Fruit fly (Drosophila melanogaster): Measurements from ENCODE around the gene CG42505.

The CG42505 gene

dm6 chr3R:12031657-12032056, at the start of gene CG42505, which contains the start of the genes CG31358 and CG42504:
CG42505 (minus strand) TSS chr3R:12031757.
CG31358 (minus strand) TSS chr3R:12031757.
CG42504 (minus strand) TSS chr3R:12031757.
- TF ChIP-seq vri (GFP tag; optimal IDR thresholded peaks at IDR 0.05) (no peak), dsx (GFP tag; optimal IDR thresholded peaks at IDR 0.05; ENCODE audit: poor library complexity, severe bottlenecking) (no peak), Smox (GFP tag; optimal IDR thresholded peaks at IDR 0.05) (no peak), net (GFP tag; optimal IDR thresholded peaks at IDR 0.05) (no peak), lz (GFP tag; optimal IDR thresholded peaks at IDR 0.05) (no peak), dac (GFP tag; optimal IDR thresholded peaks at IDR 0.05) (no peak), CG11294 (GFP tag; IDR thresholded peaks at IDR 0.05) (no peak), Met (GFP tag; optimal IDR thresholded peaks at IDR 0.05) (no peak), cyc (GFP tag; optimal IDR thresholded peaks at IDR 0.05) (no peak), CG10631 (GFP tag; optimal IDR thresholded peaks at IDR 0.05) (no peak)

dm6 chr3R:12080370-12080968, 48.9 kb upstream of the CG42505 start:
- TF ChIP-seq CG6854 (GFP tag; optimal IDR thresholded peaks at IDR 0.05) (no peak), fkh (GFP tag; optimal IDR thresholded peaks at IDR 0.05) (no peak), CG10631 (GFP tag; optimal IDR thresholded peaks at IDR 0.05) (no peak), Eip78C (GFP tag) (peak; percentile 36), topi (GFP tag; optimal IDR thresholded peaks at IDR 0.05) (no peak), CG34406 (GFP tag; optimal IDR thresholded peaks at IDR 0.05) (no peak), svp (GFP tag) (peak; percentile 63), CG15336 (GFP tag; IDR thresholded peaks at IDR 0.05) (no peak), spab (GFP tag; optimal IDR thresholded peaks at IDR 0.05) (no peak), CG4318 (GFP tag; optimal IDR thresholded peaks at IDR 0.05) (no peak), Sox14 (GFP tag; optimal IDR thresholded peaks at IDR 0.05) (no peak), CG6163 (GFP tag; IDR thresholded peaks at IDR 0.05) (peak; percentile 12; the same call in 1 of the 3 replicates), Eip75B (GFP tag; optimal IDR thresholded peaks at IDR 0.05) (no peak), CG11762 (GFP tag; optimal IDR thresholded peaks at IDR 0.05; ENCODE audit: insufficient read depth) (no peak), eg (GFP tag; IDR thresholded peaks at IDR 0.05) (no peak), Eip93F (GFP tag; optimal IDR thresholded peaks at IDR 0.05) (no peak), CG7368 (GFP tag; optimal IDR thresholded peaks at IDR 0.05) (no peak), CG6792 (GFP tag; optimal IDR thresholded peaks at IDR 0.05) (no peak), CG16779 (tag; optimal IDR thresholded peaks at IDR 0.05) (no peak)

- TF ChIP-seq CG11294 (GFP tag; IDR thresholded peaks at IDR 0.05) = peak; percentile 20; the same call in 1 of the 2 replicates
- peak; percentile 79 for TF ChIP-seq dsx (GFP tag; optimal IDR thresholded peaks at IDR 0.05; ENCODE audit: poor library complexity, severe bottlenecking)
- TF ChIP-seq Sox14 (GFP tag; optimal IDR thresholded peaks at IDR 0.05) = peak; percentile 32
- TF ChIP-seq eg (GFP tag; IDR thresholded peaks at IDR 0.05) = peak; percentile 79
- TF ChIP-seq pdm3 (GFP tag; optimal IDR thresholded peaks at IDR 0.05) = peak; percentile 34
- peak; percentile 68 for TF ChIP-seq CG11902 (GFP tag; optimal IDR thresholded peaks at IDR 0.05)
- TF ChIP-seq CG9139 (GFP tag; optimal IDR thresholded peaks at IDR 0.05) = peak; percentile 71
- TF ChIP-seq OdsH (GFP tag; optimal IDR thresholded peaks at IDR 0.05) = peak; percentile 75
- TF ChIP-seq CG7368 (GFP tag; optimal IDR thresholded peaks at IDR 0.05) = peak; percentile 71
- TF ChIP-seq vri (GFP tag; optimal IDR thresholded peaks at IDR 0.05) = peak; percentile 55
- TF ChIP-seq Eip78C (GFP tag) = no peak
- TF ChIP-seq CG8119 (GFP tag; IDR thresholded peaks at IDR 0.05) = peak; percentile 77
- peak; percentile 73 for TF ChIP-seq CG6792 (GFP tag; optimal IDR thresholded peaks at IDR 0.05)
- TF ChIP-seq CG11762 (GFP tag; optimal IDR thresholded peaks at IDR 0.05; ENCODE audit: insufficient read depth) = peak; percentile 71
- TF ChIP-seq salr (GFP tag; optimal IDR thresholded peaks at IDR 0.05) = peak; percentile 21 to 31
- no peak for TF ChIP-seq fd85E (GFP tag; optimal IDR thresholded peaks at IDR 0.05)
- peak; percentile 82 for TF ChIP-seq esn (GFP tag; optimal IDR thresholded peaks at IDR 0.05)
- no peak for TF ChIP-seq dac (GFP tag; optimal IDR thresholded peaks at IDR 0.05)
- peak; percentile 59 for TF ChIP-seq CG31627 (GFP tag; optimal IDR thresholded peaks at IDR 0.05)
- TF ChIP-seq fkh (GFP tag; optimal IDR thresholded peaks at IDR 0.05) = no peak
- TF ChIP-seq CG3032 (tag; optimal IDR thresholded peaks at IDR 0.05) = peak; percentile 86
- TF ChIP-seq lz (GFP tag; optimal IDR thresholded peaks at IDR 0.05) = peak; percentile 55
- TF ChIP-seq Smox (GFP tag; optimal IDR thresholded peaks at IDR 0.05) = peak; percentile 53
- TF ChIP-seq CG6808 (GFP tag; optimal IDR thresholded peaks at IDR 0.05) = peak; percentile 67
- TF ChIP-seq CG1621 (tag; optimal IDR thresholded peaks at IDR 0.05) = peak; percentile 59
- peak; percentile 76 for TF ChIP-seq cyc (GFP tag; optimal IDR thresholded peaks at IDR 0.05)
- TF ChIP-seq Gug (GFP tag; IDR thresholded peaks at IDR 0.05) = peak; percentile 58
- TF ChIP-seq Sox102F (GFP tag; optimal IDR thresholded peaks at IDR 0.05) = peak; percentile 68
- TF ChIP-seq net (GFP tag; optimal IDR thresholded peaks at IDR 0.05) = peak; percentile 54
- TF ChIP-seq CG34406 (GFP tag; optimal IDR thresholded peaks at IDR 0.05) = peak; percentile 77
- TF ChIP-seq Hr4 (GFP tag; optimal IDR thresholded peaks at IDR 0.05) = peak; percentile 41
- peak; percentile 79 for TF ChIP-seq CG10669 (GFP tag; optimal IDR thresholded peaks at IDR 0.05)
- TF ChIP-seq acj6 (GFP tag; optimal IDR thresholded peaks at IDR 0.05) = peak; percentile 78
Measured at dm6 chr3R:12078961-12079360, 47.4 kb upstream of the CG42505 start.

Measured in whole organism, prepupa.